Fruit fly (Drosophila melanogaster) whole organism, pupa: ENCODE data around the gene CG31525.
A peak's percentile ranks its signal among the peaks of the same experiment; 100 is the strongest.

ENCODE experiments used
- CG10348 ChIP-seq: fragments of 200-800 bp; sonication (Bioruptor generic); IDR thresholded peaks from 2 replicates; pipeline ENCODE4 v1.3.6; 2022; ENCODE audit warnings: missing biosample characterization, missing genetic modification characterization
- CG12605 ChIP-seq: fragments of 200-800 bp; sonication (Bioruptor generic); IDR thresholded peaks from 2 replicates; pipeline ENCODE4 v1.3.6; 2022; ENCODE audit warnings: missing biosample characterization, missing genetic modification characterization
- CG13204 ChIP-seq: fragments of 200-800 bp; sonication (Bioruptor generic); optimal IDR thresholded peaks from 2 replicates; lab custom pipeline; 2018; ENCODE audit warnings: missing biosample characterization, mild to moderate bottlenecking, missing genetic modification characterization, moderate library complexity
- CG14655 ChIP-seq: fragments of 200-800 bp; sonication (Bioruptor generic); optimal IDR thresholded peaks from 3 replicates; lab custom pipeline; 2017; ENCODE audit warnings: mild to moderate bottlenecking, missing biosample characterization, missing genetic modification reagents, missing genetic modification characterization
- CG15710 ChIP-seq: fragments of 200-800 bp; sonication (Bioruptor generic); optimal IDR thresholded peaks from 2 replicates; lab custom pipeline; 2018; ENCODE audit warnings: missing biosample characterization, mild to moderate bottlenecking, missing genetic modification characterization, moderate library complexity
- CG17806 ChIP-seq: fragments of 200-800 bp; sonication (Bioruptor generic); optimal IDR thresholded peaks from 2 replicates; lab custom pipeline; 2018; ENCODE audit warnings: missing biosample characterization, mild to moderate bottlenecking, missing genetic modification characterization, moderate library complexity
- CG32121 ChIP-seq: fragments of 200-800 bp; sonication (Bioruptor generic); IDR thresholded peaks from 2 replicates; pipeline ENCODE4 v1.3.6; 2022; ENCODE audit warnings: missing biosample characterization, missing genetic modification characterization
- CG34367 ChIP-seq: fragments of 200-800 bp; sonication (Bioruptor generic); optimal IDR thresholded peaks from 2 replicates; lab custom pipeline; 2018; ENCODE audit warnings: missing biosample characterization, mild to moderate bottlenecking, missing genetic modification characterization
- CG4496 ChIP-seq: fragments of 200-800 bp; sonication (Bioruptor generic); IDR thresholded peaks from 3 replicates; pipeline ENCODE4 v1.3.6; 2022; ENCODE audit warnings: missing biosample characterization, missing genetic modification characterization
- CG8159 ChIP-seq: fragments of 200-800 bp; sonication (Bioruptor generic); optimal IDR thresholded peaks from 3 replicates; lab custom pipeline; 2018; ENCODE audit warnings: missing biosample characterization, mild to moderate bottlenecking, missing genetic modification characterization, moderate library complexity
- CG8301 ChIP-seq: fragments of 200-800 bp; sonication (Bioruptor generic); optimal IDR thresholded peaks from 2 replicates; lab custom pipeline; 2018; ENCODE audit warnings: missing biosample characterization, mild to moderate bottlenecking, missing genetic modification characterization
- CG9948 ChIP-seq: fragments of 200-800 bp; sonication (Bioruptor generic); optimal IDR thresholded peaks from 2 replicates; lab custom pipeline; 2018; ENCODE audit warnings: missing biosample characterization, mild to moderate bottlenecking, missing genetic modification characterization, moderate library complexity
- D1 ChIP-seq: fragments of 200-800 bp; sonication (Bioruptor generic); optimal IDR thresholded peaks from 2 replicates; lab custom pipeline; 2018; ENCODE audit warnings: missing biosample characterization, mild to moderate bottlenecking, missing genetic modification characterization, moderate library complexity
- EcR ChIP-seq: fragments of 200-800 bp; sonication (Bioruptor generic); optimal IDR thresholded peaks from 3 replicates; lab custom pipeline; 2019; ENCODE audit warnings: missing biosample characterization, missing genetic modification characterization, mild to moderate bottlenecking, moderate library complexity, missing genetic modification reagents
- Ets98B ChIP-seq: fragments of 200-800 bp; sonication (Bioruptor generic); IDR thresholded peaks from 2 replicates; pipeline ENCODE4 v1.3.6; 2022; ENCODE audit warnings: missing biosample characterization, missing genetic modification characterization
- Pif1A ChIP-seq: fragments of 200-800 bp; sonication (Bioruptor generic); optimal IDR thresholded peaks from 3 replicates; lab custom pipeline; 2016; ENCODE audit warnings: missing biosample characterization, missing genetic modification characterization
- Pif1B ChIP-seq: fragments of 200-800 bp; sonication (Bioruptor generic); optimal IDR thresholded peaks from 3 replicates; lab custom pipeline; 2016; ENCODE audit warnings: missing biosample characterization, missing genetic modification characterization
- Snoo ChIP-seq: fragments of 200-800 bp; sonication (Bioruptor generic); optimal IDR thresholded peaks from 3 replicates; lab custom pipeline; 2017; ENCODE audit warnings: missing biosample characterization, mild to moderate bottlenecking, missing genetic modification characterization, inconsistent platforms
- fd96Ca ChIP-seq: fragments of 200-800 bp; sonication (Bioruptor generic); IDR thresholded peaks from 3 replicates; pipeline ENCODE4 v1.3.6; 2022; ENCODE audit warnings: missing biosample characterization, missing genetic modification characterization
- gl ChIP-seq: fragments of 200-800 bp; sonication (Bioruptor generic); optimal IDR thresholded peaks from 2 replicates; lab custom pipeline; 2018; ENCODE audit warnings: missing biosample characterization, mild to moderate bottlenecking, missing genetic modification characterization
- rn ChIP-seq: fragments of 200-800 bp; sonication (Bioruptor generic); IDR thresholded peaks from 2 replicates; pipeline ENCODE4 v1.3.6; 2022; ENCODE audit warnings: missing biosample characterization, missing genetic modification characterization

Gene CG31525

DNA sequence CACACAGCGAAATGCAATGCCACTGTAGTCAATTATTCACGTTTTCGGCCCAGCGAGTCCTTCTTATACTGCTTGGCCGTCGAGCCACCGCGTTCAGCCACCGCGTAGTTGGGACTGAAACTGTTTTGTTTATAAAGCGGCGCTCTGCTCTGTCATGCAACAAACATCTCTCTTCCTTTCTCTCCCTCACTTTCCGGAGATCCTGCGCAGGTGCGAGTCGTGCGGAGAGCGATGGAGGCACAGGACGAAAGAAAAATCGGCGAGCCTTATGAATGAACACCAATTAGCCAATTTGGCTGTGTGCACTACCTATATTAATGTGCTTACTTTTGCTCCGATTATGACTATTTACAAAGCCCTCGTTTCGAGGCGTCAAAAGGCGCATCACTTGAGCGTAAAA lies 7.3 kb upstream of the CG31525 start, which contains the start of gene CG32944:
TSS of gene CG32944 (minus strand) at position 97 of the 400 bp plus-strand sequence.
- TF ChIP-seq CG15710 (no peak), CG17806 (tag; lab: Kevin White, UChicago) (no peak), CG8159 (tag; lab: Kevin White, UChicago) (no peak), CG9948 (tag; lab: Kevin White, UChicago) (no peak), CG34367 (tag; lab: Kevin White, UChicago) (no peak), gl (tag; lab: Kevin White, UChicago) (no peak), CG14655 (GFP tag; lab: Kevin White, UChicago) (no peak), Pif1B (GFP tag; lab: Kevin White, UChicago) (no peak), fd96Ca (GFP tag; lab: Robert Waterston, UW) (no peak), Snoo (tag; lab: Kevin White, UChicago) (no peak), CG4496 (no peak), EcR (GFP tag; lab: Kevin White, UChicago) (no peak), Ets98B (no peak)

- TF ChIP-seq EcR (GFP tag; lab: Kevin White, UChicago) (no peak), CG32121 (GFP tag; lab: Robert Waterston, UW) (0 out of 2 replicates have a peak, but pooled peaks have one; percentile 14), CG13204 (no peak)
Observed at dm6 chr3R:4428585-4429464, 2.0 kb downstream of the CG31525 start, which contains the start of gene srl. Gene srl, minus strand, starts transcription at chr3R:4429335.

DNA sequence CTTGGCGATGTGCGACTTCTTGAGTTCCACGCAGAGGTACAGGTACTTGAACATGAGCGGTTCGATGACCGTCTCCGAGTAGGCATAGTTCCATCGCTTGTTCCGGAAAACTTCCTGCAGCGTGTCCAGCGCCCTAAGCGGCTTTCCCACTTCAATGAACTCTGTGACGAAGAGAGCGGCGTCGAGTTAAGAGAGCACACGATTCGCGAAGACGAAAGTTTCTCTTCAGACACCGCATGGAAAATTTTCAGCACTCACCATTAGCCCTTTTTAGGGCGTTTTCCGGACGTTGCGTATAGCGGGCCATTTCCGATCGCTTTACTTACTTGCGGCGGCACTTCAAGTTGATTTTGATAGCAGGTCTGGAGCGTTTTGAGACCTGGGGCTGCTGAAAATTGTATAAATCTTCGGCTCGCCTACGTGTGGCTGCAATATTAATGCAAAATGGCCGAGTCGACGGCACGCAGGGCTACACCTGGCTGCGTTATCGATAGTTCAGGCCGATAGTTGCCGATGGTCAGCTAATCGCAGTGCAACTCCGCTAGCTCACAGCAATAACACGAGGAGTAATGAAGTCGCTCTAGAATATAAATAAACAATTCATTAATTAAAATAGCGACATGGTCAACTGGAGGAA lies 6.7 kb downstream of the CG31525 start, which contains the start of the genes eIF3a and CG1074:
TSS of gene eIF3a (minus strand) at position 455 of the 637 bp plus-strand sequence.
TSS of gene CG1074 (plus strand) at position 525 of the 637 bp plus-strand sequence.
- no peak for TF ChIP-seq CG13204
- TF ChIP-seq CG10348 (GFP tag; lab: Robert Waterston, UW): no peak
- TF ChIP-seq Pif1B (GFP tag; lab: Kevin White, UChicago): no peak
- peak; percentile 33 for TF ChIP-seq gl (tag; lab: Kevin White, UChicago)
- TF ChIP-seq fd96Ca (GFP tag; lab: Robert Waterston, UW): peak; percentile 55; the same call in 2 of the 3 replicates
- TF ChIP-seq Snoo (tag; lab: Kevin White, UChicago): peak; percentile 63
- peak; percentile 76 for TF ChIP-seq EcR (GFP tag; lab: Kevin White, UChicago)
- peak; percentile 49 for TF ChIP-seq CG15710
- TF ChIP-seq CG34367 (tag; lab: Kevin White, UChicago): no peak
- peak; percentile 65 for TF ChIP-seq CG4496
- peak; percentile 44 for TF ChIP-seq CG32121 (GFP tag; lab: Robert Waterston, UW)
- TF ChIP-seq Ets98B: 0 out of 2 replicates have a peak, but pooled peaks have one; percentile 48
- TF ChIP-seq CG12605 (GFP tag; lab: Robert Waterston, UW): peak; percentile 14; the same call in 1 of the 2 replicates
- no peak for TF ChIP-seq CG9948 (tag; lab: Kevin White, UChicago)
- TF ChIP-seq CG8301 (tag; lab: Kevin White, UChicago): no peak
- TF ChIP-seq CG8159 (tag; lab: Kevin White, UChicago): no peak

DNA sequence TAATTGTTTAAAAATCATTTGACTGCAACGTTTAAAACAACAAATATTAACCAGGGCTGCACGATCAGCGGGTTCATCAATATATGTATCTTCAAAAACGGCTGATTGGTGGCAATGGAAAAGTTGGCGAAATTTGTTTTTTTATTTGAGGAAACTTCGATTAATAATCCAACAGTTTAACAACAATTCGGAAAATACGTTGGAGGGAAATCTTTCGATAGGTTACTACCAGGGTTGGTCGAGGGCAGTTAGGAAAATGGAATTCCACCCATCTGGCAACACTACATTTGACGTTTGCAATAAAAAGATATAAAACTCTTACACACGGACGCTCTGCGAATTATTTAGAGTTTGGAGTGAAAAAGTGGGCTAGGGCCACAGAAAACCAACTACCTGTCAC lies 10.3 kb downstream of the CG31525 start, which contains the start of the genes Lipt2 and CG14650:
TSS of gene Lipt2 (minus strand) at position 217 of the 400 bp plus-strand sequence.
TSS of gene CG14650 (plus strand) at position 275 of the 400 bp plus-strand sequence.
- TF ChIP-seq CG32121 (GFP tag; lab: Robert Waterston, UW): no peak
- no peak for TF ChIP-seq CG8301 (tag; lab: Kevin White, UChicago)
- no peak for TF ChIP-seq CG12605 (GFP tag; lab: Robert Waterston, UW)
- TF ChIP-seq CG9948 (tag; lab: Kevin White, UChicago): no peak
- TF ChIP-seq gl (tag; lab: Kevin White, UChicago): no peak
- 0 out of 2 replicates have a peak, but pooled peaks have one; percentile 37 for TF ChIP-seq rn (GFP tag; lab: Robert Waterston, UW)
- no peak for TF ChIP-seq CG14655 (GFP tag; lab: Kevin White, UChicago)
- peak; percentile 45; the same call in 1 of the 3 replicates for TF ChIP-seq CG4496
- TF ChIP-seq CG13204: no peak
- peak; percentile 36 for TF ChIP-seq CG17806 (tag; lab: Kevin White, UChicago)
- no peak for TF ChIP-seq CG8159 (tag; lab: Kevin White, UChicago)
- peak; percentile 34; the same call in 1 of the 3 replicates for TF ChIP-seq fd96Ca (GFP tag; lab: Robert Waterston, UW)
- no peak for TF ChIP-seq D1 (tag; lab: Kevin White, UChicago)
- no peak for TF ChIP-seq Snoo (tag; lab: Kevin White, UChicago)
- no peak for TF ChIP-seq CG34367 (tag; lab: Kevin White, UChicago)
- TF ChIP-seq Pif1B (GFP tag; lab: Kevin White, UChicago): no peak
- TF ChIP-seq Pif1A (GFP tag; lab: Kevin White, UChicago): no peak
- TF ChIP-seq CG10348 (GFP tag; lab: Robert Waterston, UW): no peak
- TF ChIP-seq CG15710: peak; percentile 51
- TF ChIP-seq Ets98B: no peak
- TF ChIP-seq EcR (GFP tag; lab: Kevin White, UChicago): no peak

DNA sequence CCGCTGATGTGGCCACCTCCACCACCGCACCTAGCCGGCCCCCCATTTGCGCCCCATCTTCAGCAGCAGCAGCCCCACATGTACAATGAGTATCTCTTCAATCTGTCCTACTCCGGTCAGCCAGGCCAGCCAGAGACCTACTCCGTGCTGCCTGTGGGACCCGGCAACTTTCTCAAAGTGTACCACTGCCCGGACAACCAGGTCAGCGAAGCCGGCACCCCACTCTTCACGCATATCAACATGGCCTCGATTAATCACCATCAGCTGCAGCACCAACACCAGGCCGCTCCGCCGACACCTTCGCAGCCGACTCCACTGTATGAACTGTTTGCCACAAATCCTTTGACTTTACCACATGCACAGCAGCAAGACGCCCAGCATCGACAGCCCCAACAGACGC lies 11.0 kb downstream of the CG31525 start:
- no peak for TF ChIP-seq CG12605 (GFP tag; lab: Robert Waterston, UW)
- no peak for TF ChIP-seq CG15710
- TF ChIP-seq gl (tag; lab: Kevin White, UChicago): no peak
- TF ChIP-seq CG8159 (tag; lab: Kevin White, UChicago): no peak
- no peak for TF ChIP-seq fd96Ca (GFP tag; lab: Robert Waterston, UW)
- TF ChIP-seq CG17806 (tag; lab: Kevin White, UChicago): no peak
- no peak for TF ChIP-seq Pif1B (GFP tag; lab: Kevin White, UChicago)
- TF ChIP-seq EcR (GFP tag; lab: Kevin White, UChicago): no peak
- TF ChIP-seq CG14655 (GFP tag; lab: Kevin White, UChicago): no peak
- TF ChIP-seq Ets98B: no peak
- TF ChIP-seq CG10348 (GFP tag; lab: Robert Waterston, UW): no peak
